Fruit fly (Drosophila melanogaster) whole organism, embryonic: Measurements from ENCODE around the gene Ugt301D1.

Experiments
- ATbp ChIP-seq: fragments of 200-800 bp; sonication (Bioruptor generic); optimal IDR thresholded peaks from 2 replicates; lab custom pipeline; 2017; ENCODE audit warnings: missing biosample characterization, mild to moderate bottlenecking, missing genetic modification characterization, missing genetic modification reagents
- Bdp1 ChIP-seq: fragments of 200-800 bp; sonication (Bioruptor generic); optimal IDR thresholded peaks from 3 replicates; lab custom pipeline; 2016; ENCODE audit warnings: missing biosample characterization, missing genetic modification characterization
- CG10274 ChIP-seq: fragments of 200-800 bp; sonication (Bioruptor generic); optimal IDR thresholded peaks from 3 replicates; lab custom pipeline; 2017; ENCODE audit warnings: missing biosample characterization, mild to moderate bottlenecking, missing genetic modification characterization
- CG11398 ChIP-seq: fragments of 200-800 bp; sonication (Bioruptor generic); optimal IDR thresholded peaks from 2 replicates; lab custom pipeline; 2016; ENCODE audit warnings: missing biosample characterization, missing genetic modification characterization
- CG12391 ChIP-seq: fragments of 200-800 bp; sonication (Bioruptor generic); optimal IDR thresholded peaks from 3 replicates; lab custom pipeline; 2018; ENCODE audit warnings: missing biosample characterization, mild to moderate bottlenecking, missing genetic modification characterization, moderate library complexity
- CG12769 ChIP-seq: fragments of 200-800 bp; sonication (Bioruptor generic); optimal IDR thresholded peaks from 2 replicates; lab custom pipeline; 2019; ENCODE audit warnings: missing biosample characterization, mild to moderate bottlenecking, missing genetic modification characterization, moderate library complexity
- CG13123 ChIP-seq: fragments of 200-800 bp; sonication (Bioruptor generic); optimal IDR thresholded peaks from 2 replicates; lab custom pipeline; 2016; ENCODE audit warnings: missing biosample characterization, missing genetic modification characterization
- CG16863 ChIP-seq: fragments of 200-800 bp; sonication (Bioruptor generic); optimal IDR thresholded peaks from 3 replicates; lab custom pipeline; 2016; ENCODE audit warnings: missing biosample characterization, missing genetic modification characterization
- CG17186 ChIP-seq: fragments of 200-800 bp; sonication (Bioruptor generic); optimal IDR thresholded peaks from 3 replicates; lab custom pipeline; 2017; ENCODE audit warnings: missing biosample characterization, missing genetic modification reagents, missing genetic modification characterization
- CG17802 ChIP-seq: fragments of 200-800 bp; sonication (Bioruptor generic); optimal IDR thresholded peaks from 2 replicates; lab custom pipeline; 2018; ENCODE audit warnings: missing biosample characterization, mild to moderate bottlenecking, missing genetic modification characterization, moderate library complexity
- CG18011 ChIP-seq: fragments of 200-800 bp; sonication (Bioruptor generic); optimal IDR thresholded peaks from 2 replicates; lab custom pipeline; 2017; ENCODE audit warnings: missing biosample characterization, missing genetic modification characterization, mild to moderate bottlenecking, moderate library complexity, missing genotype
- CG4282 ChIP-seq: fragments of 200-800 bp; sonication (Bioruptor generic); optimal IDR thresholded peaks from 2 replicates; lab custom pipeline; 2016; ENCODE audit warnings: missing biosample characterization, missing genetic modification characterization
- CG5245 ChIP-seq: fragments of 200-800 bp; sonication (Bioruptor generic); optimal IDR thresholded peaks from 3 replicates; lab custom pipeline; 2016; ENCODE audit warnings: missing biosample characterization, missing genetic modification characterization
- CG7556 ChIP-seq: fragments of 200-800 bp; sonication (Bioruptor generic); optimal IDR thresholded peaks from 2 replicates; lab custom pipeline; 2017; ENCODE audit warnings: missing biosample characterization, mild to moderate bottlenecking, missing genetic modification characterization
- CG8290 ChIP-seq, 3 experiments: fragments of 200-800 bp; sonication (Bioruptor generic); optimal IDR thresholded peaks; 2 replicates each; lab custom pipeline; 2016 to 2019; ENCODE audit warnings: missing biosample characterization in 3 of 3, missing genetic modification characterization in 3 of 3, mild to moderate bottlenecking in 2 of 3, moderate library complexity in 1 of 3
- CG8478 ChIP-seq: fragments of >200 bp; optimal IDR thresholded peaks from 2 replicates; lab custom pipeline; 2018
- CkIIα-i1 ChIP-seq: fragments of 200-800 bp; sonication (Bioruptor generic); IDR thresholded peaks from 2 replicates; pipeline ENCODE4 v1.3.6; 2022; ENCODE audit warnings: missing biosample characterization, missing genetic modification characterization
- Eip74EF ChIP-seq, 2 experiments: fragments of 200-800 bp in 1 of 2; fragments of >200 bp in 1 of 2; sonication (Bioruptor generic) in 1 of 2; optimal IDR thresholded peaks; 2 replicates each; lab custom pipeline; 2017 to 2019; ENCODE audit warnings: missing biosample characterization in 2 of 2, missing genetic modification characterization in 2 of 2, mild to moderate bottlenecking in 1 of 2, moderate library complexity in 1 of 2
- Fer1 ChIP-seq: fragments of 200-800 bp; sonication (Bioruptor generic); optimal IDR thresholded peaks from 2 replicates; lab custom pipeline; 2017; ENCODE audit warnings: missing biosample characterization, mild to moderate bottlenecking, missing genetic modification characterization
- Hr78 ChIP-seq, 2 experiments: fragments of 200-800 bp in 1 of 2; fragments of >200 bp in 1 of 2; sonication (Bioruptor generic) in 1 of 2; optimal IDR thresholded peaks; 2 replicates each; lab custom pipeline; 2017 to 2019; ENCODE audit warnings: missing biosample characterization in 2 of 2, missing genetic modification characterization in 2 of 2, mild to moderate bottlenecking in 1 of 2, moderate library complexity in 1 of 2
- Med ChIP-seq: fragments of 200-800 bp; sonication (Bioruptor generic); peaks from one replicate; lab custom pipeline; 2016; ENCODE audit warnings: missing biosample characterization, missing genetic modification characterization, mild to moderate bottlenecking, inconsistent platforms, moderate library complexity
- Rfx ChIP-seq: fragments of 200-800 bp; sonication (Bioruptor generic); IDR thresholded peaks from 2 replicates; pipeline ENCODE4 v1.3.6; 2022; ENCODE audit warnings: missing biosample characterization, missing genetic modification characterization
- Rx ChIP-seq: fragments of 200-800 bp; sonication (Bioruptor generic); IDR thresholded peaks from 2 replicates; pipeline ENCODE4 v1.3.6; 2022; ENCODE audit warnings: missing biosample characterization, missing genetic modification characterization
- Scr ChIP-seq: fragments of 200-800 bp; sonication (Bioruptor generic); IDR thresholded peaks from 2 replicates; pipeline ENCODE4 v1.3.6; 2022; ENCODE audit warnings: missing biosample characterization, missing genetic modification characterization; ENCODE audit not compliant: partially characterized antibody
- bowl ChIP-seq: fragments of 200-800 bp; sonication (Bioruptor generic); IDR thresholded peaks from 2 replicates; pipeline ENCODE4 v1.3.6; 2022; ENCODE audit warnings: missing biosample characterization, missing genetic modification characterization
- caup ChIP-seq: fragments of 200-800 bp; sonication (Bioruptor generic); optimal IDR thresholded peaks from 3 replicates; lab custom pipeline; 2017; ENCODE audit warnings: missing biosample characterization, mild to moderate bottlenecking, missing genetic modification characterization, moderate library complexity; ENCODE audit not compliant: severe bottlenecking
- chinmo ChIP-seq: fragments of 200-800 bp; sonication (Bioruptor generic); IDR thresholded peaks from 4 replicates; pipeline ENCODE4 v1.3.6; 2022; ENCODE audit warnings: missing biosample characterization, missing genetic modification characterization; ENCODE audit not compliant: partially characterized antibody
- corto ChIP-seq: fragments of 200-800 bp; sonication (Bioruptor generic); optimal IDR thresholded peaks from 2 replicates; lab custom pipeline; 2016; ENCODE audit warnings: missing biosample characterization, mild to moderate bottlenecking, missing genetic modification characterization, moderate library complexity
- dimm ChIP-seq: fragments of 200-800 bp; sonication (Bioruptor generic); IDR thresholded peaks from 2 replicates; pipeline ENCODE4 v1.3.6; 2022; ENCODE audit warnings: missing biosample characterization, missing genetic modification characterization
- dysf ChIP-seq: fragments of 200-800 bp; sonication (Bioruptor generic); IDR thresholded peaks from 3 replicates; pipeline ENCODE4 v1.3.6; 2022; ENCODE audit warnings: missing biosample characterization, missing genetic modification characterization
- eve ChIP-seq, 2 experiments: fragments of >200 bp; optimal IDR thresholded peaks; 2 replicates each; lab custom pipeline; 2017; ENCODE audit warnings: missing biosample characterization in 2 of 2, missing genetic modification characterization in 2 of 2
- gem ChIP-seq: fragments of 200-800 bp; sonication (Bioruptor generic); optimal IDR thresholded peaks from 2 replicates; lab custom pipeline; 2019; ENCODE audit warnings: missing biosample characterization, mild to moderate bottlenecking, missing genetic modification characterization, moderate library complexity
- grn ChIP-seq: fragments of 200-800 bp; sonication (Bioruptor generic); optimal IDR thresholded peaks from 3 replicates; lab custom pipeline; 2017; ENCODE audit warnings: missing biosample characterization, missing genetic modification characterization
- gt ChIP-seq: fragments of 200-800 bp; sonication (Bioruptor generic); IDR thresholded peaks from 2 replicates; pipeline ENCODE4 v1.3.6; 2022; ENCODE audit warnings: missing biosample characterization, missing genetic modification characterization
- hkb ChIP-seq, 2 experiments: fragments of 200-800 bp in 1 of 2; fragments of >200 bp in 1 of 2; sonication (Bioruptor generic) in 1 of 2; IDR thresholded peaks in 1 of 2; optimal IDR thresholded peaks in 1 of 2; 2 replicates each; pipeline versions ENCODE4 v1.3.6 to Lab custom; 2017 to 2022; ENCODE audit warnings: missing biosample characterization in 1 of 2, missing genetic modification characterization in 1 of 2
- kah ChIP-seq: fragments of 200-800 bp; sonication (Bioruptor generic); optimal IDR thresholded peaks from 2 replicates; lab custom pipeline; 2018; ENCODE audit warnings: missing biosample characterization, mild to moderate bottlenecking, missing genetic modification characterization
- lov ChIP-seq, 2 experiments: fragments of 200-800 bp in 1 of 2; fragments of >200 bp in 1 of 2; sonication (Bioruptor generic) in 1 of 2; IDR thresholded peaks in 1 of 2; optimal IDR thresholded peaks in 1 of 2; 2 replicates in 1 of 2; 3 replicates in 1 of 2; pipeline versions ENCODE4 v1.3.6 to Lab custom; 2017 to 2022; ENCODE audit warnings: missing biosample characterization in 1 of 2, missing genetic modification characterization in 1 of 2
- nerfin-2 ChIP-seq: fragments of 200-800 bp; sonication (Bioruptor generic); IDR thresholded peaks from 2 replicates; pipeline ENCODE4 v1.3.6; 2022; ENCODE audit warnings: missing biosample characterization, missing genetic modification characterization; ENCODE audit not compliant: partially characterized antibody
- phol ChIP-seq: fragments of 200-800 bp; sonication (Bioruptor generic); optimal IDR thresholded peaks from 3 replicates; lab custom pipeline; 2018; ENCODE audit warnings: missing biosample characterization, mild to moderate bottlenecking, missing genetic modification characterization, moderate library complexity
- pros ChIP-seq: fragments of 200-800 bp; sonication (Bioruptor generic); optimal IDR thresholded peaks from 3 replicates; lab custom pipeline; 2019; ENCODE audit warnings: missing biosample characterization, mild to moderate bottlenecking, missing genetic modification characterization, moderate library complexity
- row ChIP-seq: fragments of 200-800 bp; sonication (Bioruptor generic); IDR thresholded peaks from 3 replicates; pipeline ENCODE4 v1.3.6; 2022; ENCODE audit warnings: missing biosample characterization, missing genetic modification characterization
- sob ChIP-seq: fragments of 200-800 bp; sonication (Bioruptor generic); IDR thresholded peaks from 2 replicates; pipeline ENCODE4 v1.3.6; 2022; ENCODE audit warnings: missing biosample characterization, missing genetic modification characterization
- tgo ChIP-seq: fragments of 200-800 bp; sonication (Bioruptor generic); IDR thresholded peaks from 3 replicates; pipeline ENCODE4 v1.3.6; 2022; ENCODE audit warnings: missing biosample characterization, missing genetic modification characterization
- trh ChIP-seq: fragments of 200-800 bp; sonication (Bioruptor generic); optimal IDR thresholded peaks from 2 replicates; lab custom pipeline; 2016; ENCODE audit warnings: missing biosample characterization, missing genetic modification characterization
- twi ChIP-seq: fragments of 200-800 bp; optimal IDR thresholded peaks from 2 replicates; lab custom pipeline; 2019; ENCODE audit warnings: missing biosample characterization, mild to moderate bottlenecking, missing genetic modification characterization, moderate library complexity
- vfl ChIP-seq: fragments of 200-800 bp; sonication (Bioruptor generic); optimal IDR thresholded peaks from 2 replicates; lab custom pipeline; 2016; ENCODE audit warnings: missing biosample characterization, missing genetic modification characterization
- z ChIP-seq: fragments of 200-800 bp; sonication (Bioruptor generic); IDR thresholded peaks from 3 replicates; pipeline ENCODE4 v1.3.6; 2022; ENCODE audit warnings: missing biosample characterization, missing genetic modification characterization

Ugt301D1 gene

DNA sequence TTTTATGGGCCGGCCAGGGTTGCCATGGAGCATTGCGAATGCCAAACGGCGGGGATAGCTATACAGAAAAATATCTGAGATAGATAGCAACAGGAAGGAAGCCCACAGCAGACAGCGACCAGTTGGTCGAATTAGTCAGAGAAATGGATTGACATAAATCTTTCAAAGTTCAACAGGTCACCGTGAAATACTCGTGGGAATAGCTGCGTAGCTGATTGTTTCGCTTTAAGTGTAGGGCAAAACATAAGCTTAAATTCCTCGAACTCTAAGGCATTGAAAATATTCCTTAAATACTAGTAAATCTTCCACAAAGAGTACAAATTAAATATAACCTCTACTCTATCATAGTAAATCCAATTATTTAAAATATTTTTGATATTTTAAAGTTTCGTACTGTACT, 9.5 kb upstream of the Ugt301D1 start:
- TF ChIP-seq gem (tag; lab: Kevin White, UChicago): peak; percentile 12
- no peak for TF ChIP-seq CG5245 (GFP tag; lab: Kevin White, UChicago)
- peak in 1 of 2 experiments; percentile 75 for TF ChIP-seq Hr78 (GFP tag; optimal IDR thresholded peaks at IDR 0.05; lab: Kevin White, UChicago)
- TF ChIP-seq phol (tag; lab: Kevin White, UChicago): peak; percentile 13
- peak in 1 of 2 experiments; percentile 41 for TF ChIP-seq eve (GFP tag; optimal IDR thresholded peaks at IDR 0.05; lab: Kevin White, UChicago)
- TF ChIP-seq pros: no peak

DNA sequence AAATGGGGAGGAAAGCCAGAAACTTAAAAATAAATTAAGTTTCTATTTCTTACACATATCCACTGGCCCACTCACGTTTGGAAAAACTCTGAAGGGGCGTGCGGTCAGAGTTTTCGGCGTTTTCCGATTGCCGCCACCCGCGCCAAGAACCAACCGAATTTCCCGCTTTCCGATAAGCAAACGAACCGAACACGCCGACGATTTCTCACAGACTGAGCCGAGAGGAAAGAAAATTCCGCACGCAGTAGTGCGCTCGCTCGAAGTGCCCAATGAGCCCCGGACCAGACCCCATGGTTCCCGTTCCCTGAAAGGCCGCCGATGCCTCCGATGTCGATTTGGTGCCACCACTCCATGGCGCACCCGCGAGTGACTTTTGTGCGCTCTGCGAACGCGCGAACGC, 5.6 kb upstream of the Ugt301D1 start, which contains the start of gene kon:
Gene kon, minus strand, starts transcription at position 219 of the 400 bp plus-strand sequence.
- TF ChIP-seq sob (GFP tag; lab: Robert Waterston, UW) (no peak), chinmo (0 out of 4 replicates have a peak, but pooled peaks have one; percentile 54), nerfin-2 (GFP tag; lab: Robert Waterston, UW) (no peak), lov (optimal IDR thresholded peaks at IDR 0.05; lab: Kevin White, UChicago) (no peak), lov (GFP tag; IDR thresholded peaks at IDR 0.05; lab: Robert Waterston, UW) (no peak), CG8478 (no peak), Fer1 (GFP tag; lab: Kevin White, UChicago) (no peak), CG17186 (no peak), CG16863 (no peak), trh (GFP tag; lab: Kevin White, UChicago) (no peak), tgo (GFP tag; lab: Robert Waterston, UW) (no peak), ATbp (no peak), Rx (GFP tag; lab: Robert Waterston, UW) (0 out of 2 replicates have a peak, but pooled peaks have one; percentile 11), CG10274 (GFP tag; lab: Kevin White, UChicago) (no peak), CG13123 (GFP tag; lab: Kevin White, UChicago) (no peak), corto (GFP tag; lab: Kevin White, UChicago) (no peak), Scr (GFP tag; lab: Robert Waterston, UW) (peak; percentile 18; the same call in 1 of the 2 replicates), CG12391 (tag; lab: Kevin White, UChicago) (no peak), kah (no peak), CG7556 (no peak), hkb (optimal IDR thresholded peaks at IDR 0.05; lab: Kevin White, UChicago) (no peak), hkb (GFP tag; IDR thresholded peaks at IDR 0.05; lab: Robert Waterston, UW) (peak; percentile 33; the same call in 1 of the 2 replicates), grn (GFP tag; lab: Kevin White, UChicago) (no peak), CG18011 (no peak), CG11398 (GFP tag; lab: Kevin White, UChicago) (no peak), CG17802 (no peak), dysf (GFP tag; lab: Robert Waterston, UW) (peak; percentile 6; the same call in 1 of the 3 replicates), Bdp1 (GFP tag; lab: Kevin White, UChicago) (no peak), Eip74EF (GFP tag; optimal IDR thresholded peaks at IDR 0.05; lab: Kevin White, UChicago) (no peak), CkIIα-i1 (GFP tag; lab: Robert Waterston, UW) (no peak), twi (tag; lab: Kevin White, UChicago) (peak; percentile 1), z (peak; percentile 74; the same call in 2 of the 3 replicates), caup (GFP tag; lab: Kevin White, UChicago) (no peak), row (GFP tag; lab: Robert Waterston, UW) (0 out of 3 replicates have a peak, but pooled peaks have one; percentile 12), vfl (GFP tag; lab: Kevin White, UChicago) (no peak), bowl (no peak), Med (peak; percentile 66), dimm (GFP tag; lab: Robert Waterston, UW) (no peak), CG4282 (no peak), Rfx (GFP tag; lab: Robert Waterston, UW) (peak; percentile 28; the same call in 1 of the 2 replicates), gt (GFP tag; lab: Robert Waterston, UW) (no peak), CG8290 (GFP tag; optimal IDR thresholded peaks at IDR 0.05; lab: Kevin White, UChicago) (no peak), CG8290 (tag; optimal IDR thresholded peaks at IDR 0.05; lab: Kevin White, UChicago) (peak in 1 of 2 experiments; percentile 32), CG12769 (tag; lab: Kevin White, UChicago) (peak; percentile 91)
